Fruit fly (Drosophila melanogaster) whole organism, embryonic: ENCODE measurements around the gene CG2104.

Source experiments
- ATbp ChIP-seq: fragments of 200-800 bp; sonication (Bioruptor generic); optimal IDR thresholded peaks from 2 replicates; lab custom pipeline; 2017; ENCODE audit warnings: missing biosample characterization, mild to moderate bottlenecking, missing genetic modification characterization, missing genetic modification reagents
- Adf1 ChIP-seq: fragments of 200-800 bp; sonication (Bioruptor generic); IDR thresholded peaks from 2 replicates; pipeline ENCODE4 v1.3.6; 2022; ENCODE audit warnings: missing biosample characterization, missing genetic modification characterization
- Antp ChIP-seq: fragments of 200-800 bp; sonication (Bioruptor generic); optimal IDR thresholded peaks from 3 replicates; lab custom pipeline; 2016; ENCODE audit warnings: missing biosample characterization, missing genetic modification characterization
- CG11398 ChIP-seq: fragments of 200-800 bp; sonication (Bioruptor generic); optimal IDR thresholded peaks from 2 replicates; lab custom pipeline; 2016; ENCODE audit warnings: missing biosample characterization, missing genetic modification characterization
- CG12299 ChIP-seq: fragments of 200-800 bp; sonication (Bioruptor generic); optimal IDR thresholded peaks from 2 replicates; lab custom pipeline; 2018; ENCODE audit warnings: missing biosample characterization, mild to moderate bottlenecking, missing genetic modification characterization
- CG12942 ChIP-seq: fragments of 200-800 bp; sonication (Bioruptor generic); optimal IDR thresholded peaks from 3 replicates; lab custom pipeline; 2016; ENCODE audit warnings: missing biosample characterization, missing genetic modification characterization
- CG13775 ChIP-seq: fragments of 200-800 bp; sonication (Bioruptor generic); optimal IDR thresholded peaks from 3 replicates; lab custom pipeline; 2017; ENCODE audit warnings: missing biosample characterization, mild to moderate bottlenecking, missing genetic modification characterization
- CG14667 ChIP-seq: fragments of 200-800 bp; sonication (Bioruptor generic); IDR thresholded peaks from 2 replicates; pipeline ENCODE4 v1.3.6; 2022; ENCODE audit warnings: missing biosample characterization, missing genetic modification characterization
- CG16863 ChIP-seq: fragments of 200-800 bp; sonication (Bioruptor generic); optimal IDR thresholded peaks from 3 replicates; lab custom pipeline; 2016; ENCODE audit warnings: missing biosample characterization, missing genetic modification characterization
- CG17359 ChIP-seq: fragments of 200-800 bp; sonication (Bioruptor generic); optimal IDR thresholded peaks from 3 replicates; lab custom pipeline; 2018; ENCODE audit warnings: missing biosample characterization, mild to moderate bottlenecking, missing genetic modification characterization, moderate library complexity
- CG2120 ChIP-seq: fragments of 200-800 bp; sonication (Bioruptor generic); optimal IDR thresholded peaks from 3 replicates; lab custom pipeline; 2016; ENCODE audit warnings: missing biosample characterization, missing genetic modification characterization
- CG2129 ChIP-seq: fragments of 200-800 bp; sonication (Bioruptor generic); IDR thresholded peaks from 2 replicates; pipeline ENCODE4 v1.3.6; 2022; ENCODE audit warnings: missing biosample characterization, missing genetic modification characterization; ENCODE audit not compliant: partially characterized antibody
- CG2889 ChIP-seq: fragments of 200-800 bp; sonication (Bioruptor generic); IDR thresholded peaks from 3 replicates; pipeline ENCODE4 v1.3.6; 2022; ENCODE audit warnings: missing biosample characterization, missing genetic modification characterization
- CG4730 ChIP-seq: fragments of 200-800 bp; sonication (Bioruptor generic); IDR thresholded peaks from 2 replicates; pipeline ENCODE4 v1.3.6; 2022; ENCODE audit warnings: missing biosample characterization, missing genetic modification characterization
- CG5245 ChIP-seq: fragments of 200-800 bp; sonication (Bioruptor generic); optimal IDR thresholded peaks from 3 replicates; lab custom pipeline; 2016; ENCODE audit warnings: missing biosample characterization, missing genetic modification characterization
- CG6654 ChIP-seq: fragments of 200-800 bp; sonication (Bioruptor generic); optimal IDR thresholded peaks from 2 replicates; lab custom pipeline; 2017; ENCODE audit warnings: missing biosample characterization, mild to moderate bottlenecking, missing genetic modification characterization
- CG7987 ChIP-seq: fragments of 200-800 bp; sonication (Bioruptor generic); optimal IDR thresholded peaks from 2 replicates; lab custom pipeline; 2018; ENCODE audit warnings: missing biosample characterization, mild to moderate bottlenecking, missing genetic modification characterization, moderate library complexity
- CG8924 ChIP-seq: fragments of 200-800 bp; optimal IDR thresholded peaks from 3 replicates; lab custom pipeline; 2019; ENCODE audit warnings: missing biosample characterization, mild to moderate bottlenecking, missing genetic modification characterization, moderate library complexity
- CG9932 ChIP-seq: fragments of 200-800 bp; sonication (Bioruptor generic); IDR thresholded peaks from 2 replicates; pipeline ENCODE4 v1.3.6; 2022; ENCODE audit warnings: missing biosample characterization, missing genetic modification characterization
- Chrac-16 ChIP-seq: fragments of 200-800 bp; sonication (Bioruptor generic); optimal IDR thresholded peaks from 3 replicates; lab custom pipeline; 2016; ENCODE audit warnings: missing biosample characterization, missing genetic modification characterization
- Deaf1 ChIP-seq: fragments of 200-800 bp; optimal IDR thresholded peaks from 3 replicates; lab custom pipeline; 2019; ENCODE audit warnings: missing biosample characterization, mild to moderate bottlenecking, missing genetic modification characterization, moderate library complexity
- Dll ChIP-seq: fragments of 200-800 bp; sonication (Bioruptor generic); IDR thresholded peaks from 4 replicates; pipeline ENCODE4 v1.3.6; 2022; ENCODE audit warnings: missing biosample characterization, missing genetic modification characterization; ENCODE audit not compliant: partially characterized antibody
- E2f1 ChIP-seq: fragments of 200-800 bp; sonication (Bioruptor generic); IDR thresholded peaks from 2 replicates; pipeline ENCODE4 v1.3.6; 2022; ENCODE audit warnings: missing biosample characterization, missing genetic modification characterization
- Hr3 ChIP-seq: fragments of 200-800 bp; sonication (Bioruptor generic); optimal IDR thresholded peaks from 3 replicates; lab custom pipeline; 2016; ENCODE audit warnings: missing biosample characterization, missing genetic modification characterization
- Jarid2 ChIP-seq: fragments of 200-800 bp; sonication (Bioruptor generic); optimal IDR thresholded peaks from 3 replicates; lab custom pipeline; 2017; ENCODE audit warnings: mild to moderate bottlenecking, missing biosample characterization, missing genetic modification reagents, missing genetic modification characterization
- MESR4 ChIP-seq: fragments of 200-800 bp; sonication (Bioruptor generic); optimal IDR thresholded peaks from 2 replicates; lab custom pipeline; 2018; ENCODE audit warnings: missing biosample characterization, mild to moderate bottlenecking, missing genetic modification characterization, moderate library complexity
- Rx ChIP-seq: fragments of 200-800 bp; sonication (Bioruptor generic); IDR thresholded peaks from 2 replicates; pipeline ENCODE4 v1.3.6; 2022; ENCODE audit warnings: missing biosample characterization, missing genetic modification characterization
- bowl ChIP-seq: fragments of 200-800 bp; sonication (Bioruptor generic); IDR thresholded peaks from 2 replicates; pipeline ENCODE4 v1.3.6; 2022; ENCODE audit warnings: missing biosample characterization, missing genetic modification characterization
- chinmo ChIP-seq: fragments of 200-800 bp; sonication (Bioruptor generic); IDR thresholded peaks from 4 replicates; pipeline ENCODE4 v1.3.6; 2022; ENCODE audit warnings: missing biosample characterization, missing genetic modification characterization; ENCODE audit not compliant: partially characterized antibody
- corto ChIP-seq: fragments of 200-800 bp; sonication (Bioruptor generic); optimal IDR thresholded peaks from 2 replicates; lab custom pipeline; 2016; ENCODE audit warnings: missing biosample characterization, mild to moderate bottlenecking, missing genetic modification characterization, moderate library complexity
- crol ChIP-seq: fragments of 200-800 bp; sonication (Bioruptor generic); IDR thresholded peaks from 2 replicates; pipeline ENCODE4 v1.3.6; 2022; ENCODE audit warnings: missing biosample characterization, missing genetic modification characterization
- crp ChIP-seq, 2 experiments: fragments of 200-800 bp; sonication (Bioruptor generic); optimal IDR thresholded peaks; 2 replicates in 1 of 2; 3 replicates in 1 of 2; lab custom pipeline; 2017; ENCODE audit warnings: missing biosample characterization in 2 of 2, missing genetic modification characterization in 2 of 2, mild to moderate bottlenecking in 1 of 2, moderate library complexity in 1 of 2
- emc ChIP-seq: fragments of 200-800 bp; sonication (Bioruptor generic); optimal IDR thresholded peaks from 2 replicates; lab custom pipeline; 2016; ENCODE audit warnings: missing biosample characterization, missing genetic modification characterization
- en ChIP-seq: fragments of 200-800 bp; sonication (Bioruptor generic); optimal IDR thresholded peaks from 2 replicates; lab custom pipeline; 2016; ENCODE audit warnings: missing biosample characterization, missing genetic modification characterization
- gce ChIP-seq: fragments of 200-800 bp; sonication (Bioruptor generic); IDR thresholded peaks from 3 replicates; pipeline ENCODE4 v1.3.6; 2022; ENCODE audit warnings: missing biosample characterization, missing genetic modification characterization
- gem ChIP-seq: fragments of 200-800 bp; sonication (Bioruptor generic); optimal IDR thresholded peaks from 2 replicates; lab custom pipeline; 2019; ENCODE audit warnings: missing biosample characterization, mild to moderate bottlenecking, missing genetic modification characterization, moderate library complexity
- gfzf ChIP-seq: fragments of 200-800 bp; sonication (Bioruptor generic); optimal IDR thresholded peaks from 2 replicates; lab custom pipeline; 2016; ENCODE audit warnings: missing biosample characterization, mild to moderate bottlenecking, missing genetic modification characterization, moderate library complexity
- jigr1 ChIP-seq: fragments of 200-800 bp; sonication (Bioruptor generic); IDR thresholded peaks from 3 replicates; pipeline ENCODE4 v1.3.6; 2022; ENCODE audit warnings: missing biosample characterization, missing genetic modification characterization
- kah ChIP-seq: fragments of 200-800 bp; sonication (Bioruptor generic); optimal IDR thresholded peaks from 2 replicates; lab custom pipeline; 2018; ENCODE audit warnings: missing biosample characterization, mild to moderate bottlenecking, missing genetic modification characterization
- nau ChIP-seq: fragments of 200-800 bp; sonication (Bioruptor generic); optimal IDR thresholded peaks from 3 replicates; lab custom pipeline; 2017; ENCODE audit warnings: missing biosample characterization, mild to moderate bottlenecking, missing genetic modification characterization, missing genetic modification reagents
- nerfin-2 ChIP-seq: fragments of 200-800 bp; sonication (Bioruptor generic); IDR thresholded peaks from 2 replicates; pipeline ENCODE4 v1.3.6; 2022; ENCODE audit warnings: missing biosample characterization, missing genetic modification characterization; ENCODE audit not compliant: partially characterized antibody
- nom ChIP-seq: fragments of 200-800 bp; sonication (Bioruptor generic); optimal IDR thresholded peaks from 2 replicates; lab custom pipeline; 2017; ENCODE audit warnings: missing biosample characterization, missing genetic modification characterization, mild to moderate bottlenecking, moderate library complexity, missing genetic modification reagents
- ranshi ChIP-seq: fragments of 200-800 bp; sonication (Bioruptor generic); IDR thresholded peaks from 2 replicates; pipeline ENCODE4 v1.3.6; 2022; ENCODE audit warnings: missing biosample characterization, missing genetic modification characterization
- so ChIP-seq: fragments of 200-800 bp; sonication (Bioruptor generic); IDR thresholded peaks from 3 replicates; pipeline ENCODE4 v1.3.6; 2022; ENCODE audit warnings: missing biosample characterization, missing genetic modification characterization
- tin ChIP-seq: fragments of 200-800 bp; sonication (Bioruptor generic); optimal IDR thresholded peaks from 3 replicates; lab custom pipeline; 2016; ENCODE audit warnings: missing biosample characterization, missing genetic modification characterization
- trem ChIP-seq: fragments of 200-800 bp; optimal IDR thresholded peaks from 3 replicates; lab custom pipeline; 2019; ENCODE audit warnings: missing biosample characterization, mild to moderate bottlenecking, missing genetic modification characterization, moderate library complexity
- trh ChIP-seq: fragments of 200-800 bp; sonication (Bioruptor generic); optimal IDR thresholded peaks from 2 replicates; lab custom pipeline; 2016; ENCODE audit warnings: missing biosample characterization, missing genetic modification characterization
- wek ChIP-seq: fragments of 200-800 bp; sonication (Bioruptor generic); optimal IDR thresholded peaks from 3 replicates; lab custom pipeline; 2018; ENCODE audit warnings: missing biosample characterization, mild to moderate bottlenecking, missing genetic modification characterization, moderate library complexity

Gene CG2104

dm6 chr3R:5668928-5669739 is 24.0 kb downstream of the CG2104 start, which contains the start of the genes Xe7 and Atg17 (continued):
- TF ChIP-seq CG8924 (tag; lab: Kevin White, UChicago), result peak; percentile 89
- TF ChIP-seq CG2129 (GFP tag; lab: Robert Waterston, UW), result peak; percentile 37; the same call in 1 of the 2 replicates
- TF ChIP-seq Antp (GFP tag; lab: Kevin White, UChicago), result peak; percentile 93
- TF ChIP-seq emc (GFP tag; lab: Kevin White, UChicago), result peak; percentile 77
- peak; percentile 78 for TF ChIP-seq CG16863 (GFP tag; lab: Kevin White, UChicago)
- TF ChIP-seq ranshi (GFP tag; lab: Robert Waterston, UW), result peak; percentile 90; the same call in 1 of the 2 replicates
- TF ChIP-seq ATbp (GFP tag; lab: Kevin White, UChicago), result peak; percentile 59
- peak; percentile 34; the same call in 1 of the 2 replicates for TF ChIP-seq Adf1 (GFP tag; lab: Robert Waterston, UW)
- TF ChIP-seq bowl (GFP tag; lab: Robert Waterston, UW), result no peak
- peak; percentile 31 for TF ChIP-seq nom (GFP tag; lab: Kevin White, UChicago)
- peak; percentile 64 for TF ChIP-seq corto (GFP tag; lab: Kevin White, UChicago)
- peak; percentile 99 for TF ChIP-seq crol (GFP tag; lab: Robert Waterston, UW)
- peak; percentile 96 for TF ChIP-seq Chrac-16 (GFP tag; lab: Kevin White, UChicago)
- peak; percentile 44 for TF ChIP-seq nau (GFP tag; lab: Kevin White, UChicago)
- TF ChIP-seq trh (GFP tag; lab: Kevin White, UChicago), result peak; percentile 92
- peak; percentile 54; the same call in 1 of the 3 replicates for TF ChIP-seq gce (GFP tag; lab: Robert Waterston, UW)
- peak; percentile 24 for TF ChIP-seq gfzf (GFP tag; lab: Kevin White, UChicago)
- peak; percentile 90 for TF ChIP-seq CG4730
- TF ChIP-seq tin (GFP tag; lab: Kevin White, UChicago), result peak; percentile 95
- TF ChIP-seq en (GFP tag; lab: Kevin White, UChicago), result peak; percentile 16
- TF ChIP-seq CG5245 (GFP tag; lab: Kevin White, UChicago), result peak; percentile 72
- TF ChIP-seq crp (GFP tag; optimal IDR thresholded peaks at IDR 0.05; lab: Kevin White, UChicago), result peak in 1 of 2 experiments; percentile 45
- peak; percentile 27; the same call in 1 of the 2 replicates for TF ChIP-seq nerfin-2 (GFP tag; lab: Robert Waterston, UW)
- peak; percentile 74 for TF ChIP-seq Dll (GFP tag; lab: Robert Waterston, UW)
- peak; percentile 90 for TF ChIP-seq E2f1 (GFP tag; lab: Robert Waterston, UW)
- peak; percentile 58 for TF ChIP-seq Deaf1
- peak; percentile 97 for TF ChIP-seq CG2120 (GFP tag; lab: Kevin White, UChicago)
- peak; percentile 90 for TF ChIP-seq CG12942
- peak; percentile 97 for TF ChIP-seq CG9932 (GFP tag; lab: Robert Waterston, UW)
- TF ChIP-seq Rx (GFP tag; lab: Robert Waterston, UW), result peak; percentile 79
- TF ChIP-seq Hr3 (GFP tag; lab: Kevin White, UChicago), result peak; percentile 94
- TF ChIP-seq CG12299, result peak; percentile 79
- TF ChIP-seq kah (GFP tag; lab: Kevin White, UChicago), result peak; percentile 61
- TF ChIP-seq CG6654, result peak; percentile 72
- peak; percentile 91 for TF ChIP-seq CG2889
- TF ChIP-seq Jarid2, result peak; percentile 58
- peak; percentile 99 for TF ChIP-seq trem (tag; lab: Kevin White, UChicago)
- TF ChIP-seq CG13775 (GFP tag; lab: Kevin White, UChicago), result peak; percentile 95
- peak; percentile 90 for TF ChIP-seq CG14667
- no peak for TF ChIP-seq chinmo (GFP tag; lab: Robert Waterston, UW)
- TF ChIP-seq CG11398 (GFP tag; lab: Kevin White, UChicago), result peak; percentile 30
- peak; percentile 96 for TF ChIP-seq MESR4 (GFP tag; lab: Kevin White, UChicago)
- peak; percentile 79; the same call in 2 of the 3 replicates for TF ChIP-seq jigr1 (GFP tag; lab: Robert Waterston, UW)
- peak; percentile 96 for TF ChIP-seq gem (tag; lab: Kevin White, UChicago)
- TF ChIP-seq so, result peak; percentile 75; the same call in 1 of the 3 replicates
- TF ChIP-seq CG17359 (tag; lab: Kevin White, UChicago), result peak; percentile 89
- TF ChIP-seq wek, result peak; percentile 70
- TF ChIP-seq CG7987 (GFP tag; lab: Kevin White, UChicago), result peak; percentile 62
